Worm (Caenorhabditis elegans) whole organism, young adult: ENCODE data around the gene era-1.
A peak's percentile ranks its signal among the peaks of the same experiment; 100 is the strongest.

Experiments
- B0336.3 ChIP-seq: fragments of 200-800 bp; sonication (Bioruptor generic); IDR thresholded peaks from 2 replicates; pipeline ENCODE4 v1.3.6; 2022; ENCODE audit warnings: missing genetic modification characterization, missing compliant biosample characterization
- C17E4.6 ChIP-seq: fragments of 200-800 bp; sonication (Bioruptor generic); IDR thresholded peaks from 2 replicates; pipeline ENCODE4 v1.3.6; 2022; ENCODE audit warnings: missing genetic modification reagents, missing genetic modification characterization, missing compliant biosample characterization
- F22D6.2 ChIP-seq: sonication (generic microtip); optimal IDR thresholded peaks from 2 replicates; lab custom pipeline; 2016; ENCODE audit warnings: mild to moderate bottlenecking, missing genetic modification characterization, missing compliant biosample characterization
- F33H1.4 ChIP-seq: fragments of 200-800 bp; sonication (Bioruptor generic); IDR thresholded peaks from 2 replicates; pipeline ENCODE4 v1.3.6; 2022; ENCODE audit warnings: missing genetic modification reagents, missing genetic modification characterization, missing compliant biosample characterization
- F37B4.10 ChIP-seq: fragments of 200-800 bp; sonication (Bioruptor generic); IDR thresholded peaks from 2 replicates; pipeline ENCODE4 v1.3.6; 2022; ENCODE audit warnings: missing genetic modification characterization, missing compliant biosample characterization
- F39B2.1 ChIP-seq: fragments of 200-800 bp; sonication (Bioruptor generic); IDR thresholded peaks from 2 replicates; pipeline ENCODE4 v1.3.6; 2022; ENCODE audit warnings: missing genetic modification reagents, missing genetic modification characterization, missing compliant biosample characterization
- K11D2.4 ChIP-seq: fragments of 200-800 bp; sonication (Bioruptor generic); IDR thresholded peaks from 2 replicates; pipeline ENCODE4 v1.3.6; 2022; ENCODE audit warnings: missing genetic modification reagents, missing genetic modification characterization, missing compliant biosample characterization
- Y79H2A.3 ChIP-seq: fragments of 200-800 bp; sonication (Bioruptor generic); conservative IDR thresholded peaks from 2 replicates; pipeline ENCODE4 v1.3.6; 2022; ENCODE audit warnings: missing genetic modification reagents, missing genetic modification characterization, missing compliant biosample characterization
- ama-1 ChIP-seq, 3 experiments: fragments of 150-350 bp in 1 of 3; sonication (generic microtip) in 2 of 3; optimal IDR thresholded peaks; 2 replicates each; lab custom pipeline; 2014 to 2018; ENCODE audit warnings: missing biosample characterization in 2 of 3, missing genetic modification characterization in 2 of 3, missing genetic modification reagents in 2 of 3
- athp-1 ChIP-seq: sonication (generic microtip); optimal IDR thresholded peaks from 2 replicates; lab custom pipeline; 2017; ENCODE audit warnings: mild to moderate bottlenecking, missing genetic modification characterization, missing compliant biosample characterization
- bed-1 ChIP-seq: fragments of 200-800 bp; sonication (Bioruptor generic); IDR thresholded peaks from 2 replicates; pipeline ENCODE4 v1.3.6; 2022; ENCODE audit warnings: missing genetic modification reagents, missing genetic modification characterization, missing compliant biosample characterization
- cebp-1 ChIP-seq, 2 experiments: fragments of 200-800 bp in 1 of 2; sonication (Bioruptor generic) in 1 of 2; sonication (generic microtip) in 1 of 2; IDR thresholded peaks in 1 of 2; optimal IDR thresholded peaks in 1 of 2; 2 replicates each; pipeline versions ENCODE4 v1.3.6 to Lab custom; 2017 to 2022; ENCODE audit warnings: missing compliant biosample characterization in 2 of 2, missing genetic modification characterization in 2 of 2, mild to moderate bottlenecking in 1 of 2, missing genetic modification reagents in 1 of 2, moderate library complexity in 1 of 2
- ceh-100 ChIP-seq: fragments of 200-800 bp; sonication (Bioruptor generic); IDR thresholded peaks from 2 replicates; pipeline ENCODE4 v1.3.6; 2022; ENCODE audit warnings: missing genetic modification reagents, missing genetic modification characterization, missing compliant biosample characterization
- ceh-91 ChIP-seq: fragments of 200-800 bp; sonication (Bioruptor generic); IDR thresholded peaks from 2 replicates; pipeline ENCODE4 v1.3.6; 2022; ENCODE audit warnings: missing genetic modification reagents, missing genetic modification characterization, missing compliant biosample characterization
- efl-1 ChIP-seq: fragments of 150-350 bp; optimal IDR thresholded peaks from 2 replicates; lab custom pipeline; 2014; ENCODE audit warnings: missing biosample characterization, missing genetic modification reagents, missing genetic modification characterization
- egl-18 ChIP-seq: fragments of 200-800 bp; sonication (Bioruptor generic); IDR thresholded peaks from 2 replicates; pipeline ENCODE4 v1.3.6; 2022; ENCODE audit warnings: missing genetic modification reagents, missing genetic modification characterization, missing compliant biosample characterization
- ekl-4 ChIP-seq: fragments of 200-800 bp; sonication (Bioruptor generic); IDR thresholded peaks from 2 replicates; pipeline ENCODE4 v1.3.6; 2022; ENCODE audit warnings: missing genetic modification reagents, missing genetic modification characterization, missing compliant biosample characterization
- him-1 ChIP-seq: sonication (generic microtip); optimal IDR thresholded peaks from 2 replicates; lab custom pipeline; 2016; ENCODE audit warnings: missing genotype, missing genetic modification reagents, missing genetic modification characterization, missing compliant biosample characterization
- hmg-1.2 ChIP-seq: fragments of 200-800 bp; sonication (Bioruptor generic); IDR thresholded peaks from 2 replicates; pipeline ENCODE4 v1.3.6; 2022; ENCODE audit warnings: missing genetic modification reagents, missing genetic modification characterization, missing compliant biosample characterization
- hsf-1 ChIP-seq: fragments of 200-800 bp; sonication (Bioruptor generic); IDR thresholded peaks from 2 replicates; pipeline ENCODE4 v1.3.6; 2022; ENCODE audit warnings: missing genetic modification reagents, missing genetic modification characterization, missing compliant biosample characterization
- let-607 ChIP-seq, 2 experiments: fragments of 200-800 bp in 1 of 2; sonication (Bioruptor generic) in 1 of 2; sonication (generic microtip) in 1 of 2; optimal IDR thresholded peaks; 2 replicates each; lab custom pipeline; 2016 to 2018; ENCODE audit warnings: mild to moderate bottlenecking in 2 of 2, missing compliant biosample characterization in 2 of 2, missing genetic modification characterization in 2 of 2, moderate library complexity in 2 of 2, missing genotype in 1 of 2
- lin-26 ChIP-seq: fragments of 200-800 bp; sonication (Bioruptor generic); IDR thresholded peaks from 2 replicates; pipeline ENCODE4 v1.3.6; 2022; ENCODE audit warnings: missing genetic modification reagents, missing genetic modification characterization, missing compliant biosample characterization
- lin-35 ChIP-seq, 3 experiments: fragments of 150-350 bp in 2 of 3; sonication (generic microtip) in 1 of 3; optimal IDR thresholded peaks; 2 replicates each; lab custom pipeline; 2014 to 2018; ENCODE audit warnings: missing biosample characterization in 3 of 3, missing genetic modification characterization in 3 of 3, missing genetic modification reagents in 3 of 3
- lin-40 ChIP-seq: sonication (generic microtip); optimal IDR thresholded peaks from 2 replicates; lab custom pipeline; 2016; ENCODE audit warnings: missing genetic modification characterization, mild to moderate bottlenecking, missing compliant biosample characterization, missing genotype, missing genetic modification reagents
- lir-1 ChIP-seq: fragments of 200-800 bp; sonication (Bioruptor generic); conservative IDR thresholded peaks from 2 replicates; pipeline ENCODE4 v1.3.6; 2022; ENCODE audit warnings: missing genetic modification reagents, missing genetic modification characterization, missing compliant biosample characterization
- lsy-27 ChIP-seq: sonication (generic microtip); optimal IDR thresholded peaks from 2 replicates; lab custom pipeline; 2017; ENCODE audit warnings: missing genetic modification characterization, mild to moderate bottlenecking, missing compliant biosample characterization, antibody characterized with exemption, missing genotype, borderline replicate concordance; ENCODE audit not compliant: insufficient read depth
- madf-6 ChIP-seq: fragments of 200-800 bp; sonication (Bioruptor generic); IDR thresholded peaks from 2 replicates; pipeline ENCODE4 v1.3.6; 2022; ENCODE audit warnings: missing genetic modification reagents, missing genetic modification characterization, missing compliant biosample characterization
- madf-8 ChIP-seq: fragments of 200-800 bp; sonication (Bioruptor generic); conservative IDR thresholded peaks from 2 replicates; pipeline ENCODE4 v1.3.6; 2022; ENCODE audit warnings: missing genetic modification reagents, missing genetic modification characterization, missing compliant biosample characterization
- mel-28 ChIP-seq: sonication (generic microtip); optimal IDR thresholded peaks from 2 replicates; lab custom pipeline; 2016; ENCODE audit warnings: borderline replicate concordance, mild to moderate bottlenecking, missing genetic modification characterization, missing compliant biosample characterization
- mxl-1 ChIP-seq: sonication (generic microtip); optimal IDR thresholded peaks from 2 replicates; lab custom pipeline; 2016; ENCODE audit warnings: missing genetic modification characterization, missing compliant biosample characterization
- nfya-1 ChIP-seq: sonication (generic microtip); optimal IDR thresholded peaks from 2 replicates; lab custom pipeline; 2017; ENCODE audit warnings: antibody characterized with exemption, missing compliant biosample characterization, missing genetic modification characterization, borderline replicate concordance; ENCODE audit not compliant: insufficient read depth
- nhr-120 ChIP-seq: fragments of 200-800 bp; sonication (Bioruptor generic); IDR thresholded peaks from 2 replicates; pipeline ENCODE4 v1.3.6; 2022; ENCODE audit warnings: missing genetic modification characterization, missing compliant biosample characterization
- nhr-27 ChIP-seq: fragments of 200-800 bp; sonication (Bioruptor generic); optimal IDR thresholded peaks from 2 replicates; lab custom pipeline; 2018; ENCODE audit warnings: mild to moderate bottlenecking, missing genetic modification characterization, moderate library complexity, missing compliant biosample characterization
- pha-4 ChIP-seq: fragments of 150-350 bp; sonication (generic microtip); optimal IDR thresholded peaks from 2 replicates; lab custom pipeline; 2014; ENCODE audit warnings: missing biosample characterization, missing genetic modification reagents, missing genetic modification characterization
- rcor-1 ChIP-seq: fragments of 200-800 bp; sonication (Bioruptor generic); IDR thresholded peaks from 2 replicates; pipeline ENCODE4 v1.3.6; 2022; ENCODE audit warnings: missing genetic modification reagents, missing genetic modification characterization, missing compliant biosample characterization
- rec-8 ChIP-seq, 2 experiments: sonication (generic microtip); optimal IDR thresholded peaks; 2 replicates each; lab custom pipeline; 2016; ENCODE audit warnings: mild to moderate bottlenecking in 2 of 2, missing genetic modification characterization in 2 of 2, missing genetic modification reagents in 2 of 2, missing genotype in 2 of 2, missing biosample characterization in 1 of 2, missing compliant biosample characterization in 1 of 2, moderate library complexity in 1 of 2
- repo-1 ChIP-seq: sonication (generic microtip); optimal IDR thresholded peaks from 2 replicates; lab custom pipeline; 2017; ENCODE audit warnings: mild to moderate bottlenecking, missing genetic modification characterization, missing compliant biosample characterization
- sea-2 ChIP-seq: fragments of 200-800 bp; sonication (Bioruptor generic); IDR thresholded peaks from 2 replicates; pipeline ENCODE4 v1.3.6; 2022; ENCODE audit warnings: missing genetic modification characterization, missing compliant biosample characterization
- snpc-1.1 ChIP-seq: sonication (generic microtip); optimal IDR thresholded peaks from 2 replicates; lab custom pipeline; 2017; ENCODE audit warnings: missing genetic modification characterization, mild to moderate bottlenecking, missing compliant biosample characterization, antibody characterized with exemption, moderate library complexity, missing genotype, missing genetic modification reagents; ENCODE audit not compliant: insufficient read depth
- unc-62 ChIP-seq: fragments of 150-350 bp; optimal IDR thresholded peaks from 2 replicates; lab custom pipeline; 2014; ENCODE audit warnings: missing biosample characterization, missing genetic modification reagents, missing genetic modification characterization
- xnd-1 ChIP-seq: sonication (generic microtip); optimal IDR thresholded peaks from 2 replicates; lab custom pipeline; 2016; ENCODE audit warnings: missing genotype, missing genetic modification reagents, missing genetic modification characterization, missing compliant biosample characterization
- zim-3 ChIP-seq: sonication (generic microtip); optimal IDR thresholded peaks from 2 replicates; lab custom pipeline; 2017; ENCODE audit warnings: mild to moderate bottlenecking, missing genetic modification characterization, moderate library complexity, missing compliant biosample characterization
- ztf-18 ChIP-seq: sonication (generic microtip); optimal IDR thresholded peaks from 2 replicates; lab custom pipeline; 2016; ENCODE audit warnings: missing genotype, mild to moderate bottlenecking, missing genetic modification characterization, missing compliant biosample characterization

Gene era-1

DNA sequence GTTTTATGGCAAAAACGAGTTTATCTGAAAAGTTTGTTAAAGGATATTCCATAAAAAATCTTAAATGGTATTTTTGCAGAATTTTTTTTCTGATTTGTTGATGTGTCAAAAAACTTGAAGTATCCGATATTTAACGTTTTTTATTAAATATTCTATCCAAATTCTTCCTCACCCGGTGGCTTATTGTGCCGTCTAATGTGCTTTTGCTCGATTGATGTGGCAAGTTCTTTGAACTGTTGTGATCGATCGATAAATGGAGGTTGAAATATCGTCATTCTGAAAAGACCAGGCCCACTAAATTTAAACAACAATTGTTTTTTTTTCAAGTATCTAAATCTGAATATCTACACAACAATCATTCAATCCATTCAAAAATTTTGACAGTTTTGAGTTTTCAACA, 47.7 kb upstream of the era-1 start, which contains the start of gene syx-18 (continued):
- TF ChIP-seq ztf-18, result no peak
- TF ChIP-seq F22D6.2 (tag; lab: Kevin White, UChicago), result no peak
- TF ChIP-seq ceh-100 (GFP tag; lab: Robert Waterston, UW), result no peak
- peak in 1 of 2 experiments; percentile 38 for TF ChIP-seq let-607 (tag; optimal IDR thresholded peaks at IDR 0.05; lab: Kevin White, UChicago)
- no peak for TF ChIP-seq madf-8
- TF ChIP-seq nhr-27 (tag; lab: Kevin White, UChicago), result no peak
- no peak for TF ChIP-seq lsy-27 (tag; lab: Kevin White, UChicago)
- no peak for TF ChIP-seq nfya-1 (tag; lab: Kevin White, UChicago)
- TF ChIP-seq C17E4.6 (GFP tag; lab: Robert Waterston, UW), result no peak
- no peak for TF ChIP-seq F33H1.4 (GFP tag; lab: Robert Waterston, UW)
- TF ChIP-seq nhr-120 (GFP tag; lab: Robert Waterston, UW), result no peak
- TF ChIP-seq pha-4 (tag; lab: Kevin White, UChicago), result no peak
- TF ChIP-seq hmg-1.2 (GFP tag; lab: Robert Waterston, UW), result no peak
- peak; percentile 30; the same call in 1 of the 2 replicates for TF ChIP-seq rcor-1 (GFP tag; lab: Robert Waterston, UW)
- TF ChIP-seq efl-1 (GFP tag; lab: Kevin White, UChicago), result no peak
- no peak for TF ChIP-seq egl-18 (GFP tag; lab: Robert Waterston, UW)
- TF ChIP-seq F37B4.10 (GFP tag; lab: Robert Waterston, UW), result no peak
- peak; percentile 33; the same call in 1 of the 2 replicates for TF ChIP-seq B0336.3
- TF ChIP-seq sea-2 (GFP tag; lab: Robert Waterston, UW), result no peak
- TF ChIP-seq lin-35 (GFP tag; optimal IDR thresholded peaks at IDR 0.05; lab: Kevin White, UChicago), result peak in 2 of 3 experiments; percentile 33 to 43
- no peak for TF ChIP-seq lir-1 (GFP tag; lab: Robert Waterston, UW)
- TF ChIP-seq rec-8 (tag; optimal IDR thresholded peaks at IDR 0.05; lab: Kevin White, UChicago), result no peak
- no peak for TF ChIP-seq ekl-4 (GFP tag; lab: Robert Waterston, UW)
- no peak for TF ChIP-seq zim-3 (tag; lab: Kevin White, UChicago)
- no peak for TF ChIP-seq ceh-91 (GFP tag; lab: Robert Waterston, UW)
- 0 out of 2 replicates have a peak, but pooled peaks have one; percentile 9 for TF ChIP-seq F39B2.1 (GFP tag; lab: Robert Waterston, UW)
- TF ChIP-seq Y79H2A.3 (GFP tag; lab: Robert Waterston, UW), result no peak
- TF ChIP-seq lin-26 (GFP tag; lab: Robert Waterston, UW), result no peak
- no peak for TF ChIP-seq mxl-1 (tag; lab: Kevin White, UChicago)
- TF ChIP-seq K11D2.4 (GFP tag; lab: Robert Waterston, UW), result no peak
- TF ChIP-seq mel-28 (tag; lab: Kevin White, UChicago), result no peak
- peak; percentile 53 for TF ChIP-seq madf-6 (GFP tag; lab: Robert Waterston, UW)
- no peak for TF ChIP-seq bed-1
- TF ChIP-seq ama-1 (optimal IDR thresholded peaks at IDR 0.05; lab: Kevin White, UChicago), result peak; percentile 18
- TF ChIP-seq ama-1 (GFP tag; optimal IDR thresholded peaks at IDR 0.05; lab: Kevin White, UChicago), result peak in 1 of 2 experiments; percentile 49
- no peak for TF ChIP-seq unc-62
- TF ChIP-seq him-1 (tag; lab: Kevin White, UChicago), result peak; percentile 11
- TF ChIP-seq athp-1, result peak; percentile 63
- TF ChIP-seq cebp-1 (GFP tag; IDR thresholded peaks at IDR 0.05; lab: Robert Waterston, UW), result no peak
- peak; percentile 34 for TF ChIP-seq cebp-1 (tag; optimal IDR thresholded peaks at IDR 0.05; lab: Kevin White, UChicago)
- no peak for TF ChIP-seq snpc-1.1 (tag; lab: Kevin White, UChicago)
- peak; percentile 32 for TF ChIP-seq repo-1 (tag; lab: Kevin White, UChicago)
- no peak for TF ChIP-seq xnd-1
- TF ChIP-seq lin-40 (tag; lab: Kevin White, UChicago), result no peak
- TF ChIP-seq hsf-1, result 0 out of 2 replicates have a peak, but pooled peaks have one; percentile 48
